Worm (Caenorhabditis elegans): ENCODE data around the gene dmsr-11.

ce11 chrV:6792973-6793372 is 10.9 kb downstream of the dmsr-11 start:
- TF ChIP-seq lin-39 (tag; optimal IDR thresholded peaks at IDR 0.05) (no peak), dpl-1 (GFP tag; optimal IDR thresholded peaks at IDR 0.05) (peak in 2 of 3 experiments; percentile 26 to 70), lsy-2 (tag; optimal IDR thresholded peaks at IDR 0.05) (peak in 1 of 2 experiments; percentile 41), fkh-10 (GFP tag; optimal IDR thresholded peaks at IDR 0.05) (no peak), elt-3 (tag; optimal IDR thresholded peaks at IDR 0.05) (no peak), ceh-82 (tag; optimal IDR thresholded peaks at IDR 0.05) (no peak), nhr-76 (tag; optimal IDR thresholded peaks at IDR 0.05) (no peak), zag-1 (tag; optimal IDR thresholded peaks at IDR 0.05) (no peak), lin-15B (tag; optimal IDR thresholded peaks at IDR 0.05) (no peak), ceh-63 (GFP tag; optimal IDR thresholded peaks at IDR 0.05) (no peak), skn-1 (tag; optimal IDR thresholded peaks at IDR 0.05) (no peak), nhr-237 (tag; optimal IDR thresholded peaks at IDR 0.05) (no peak), mdl-1 (tag; optimal IDR thresholded peaks at IDR 0.05) (no peak)
